Fruit fly (Drosophila melanogaster) S2 (cell line): ENCODE measurements around the gene ppk22.

Experiments
- CG8478 ChIP-seq: fragments of >200 bp; optimal IDR thresholded peaks from 2 replicates; lab custom pipeline; 2018
- CTCF ChIP-seq, 2 experiments: fragments of >200 bp; optimal IDR thresholded peaks; 2 replicates each; lab custom pipeline; 2018

- TF ChIP-seq CG8478 (lab: Kevin White, UChicago) (no peak), CTCF (optimal IDR thresholded peaks at IDR 0.05; lab: Kevin White, UChicago) (no peak)
These were observed 5.3 kb upstream of the ppk22 start, which contains the start of the genes Srg1 and Elal for dm6 chr3R:24864719-24865400.
